Worm (Caenorhabditis elegans) whole organism, mixed stage, embryonic: ENCODE measurements around the gene set-11.
"Not testable (repeated sequence)": the region's sequence is repeated elsewhere in the genome, so short reads cannot be mapped to it uniquely, and the experiment has no call there.

ENCODE experiments used
- M03D4.4 ChIP-seq: sonication (generic microtip); optimal IDR thresholded peaks from 2 replicates; lab custom pipeline; 2017; ENCODE audit warnings: mild to moderate bottlenecking, missing genetic modification characterization, missing compliant biosample characterization
- bed-3 ChIP-seq: fragments of 200-800 bp; sonication (Bioruptor generic); optimal IDR thresholded peaks from 3 replicates; lab custom pipeline; 2018; ENCODE audit warnings: mild to moderate bottlenecking, missing genetic modification characterization, moderate library complexity, missing compliant biosample characterization
- blmp-1 ChIP-seq: fragments of 150-350 bp; optimal IDR thresholded peaks from 2 replicates; lab custom pipeline; 2014; ENCODE audit warnings: missing biosample characterization, missing genetic modification characterization
- hlh-1 ChIP-seq: fragments of 150-350 bp; optimal IDR thresholded peaks from 2 replicates; lab custom pipeline; 2014; ENCODE audit warnings: missing biosample characterization, missing genetic modification reagents, missing genetic modification characterization
- nhr-28 ChIP-seq: fragments of 150-350 bp; optimal IDR thresholded peaks from 2 replicates; lab custom pipeline; 2014; ENCODE audit warnings: missing biosample characterization, missing genetic modification characterization
- nhr-76 ChIP-seq: sonication (generic microtip); optimal IDR thresholded peaks from 2 replicates; lab custom pipeline; 2017; ENCODE audit warnings: missing biosample characterization, missing genetic modification characterization
- pha-4 ChIP-seq: fragments of 150-350 bp; optimal IDR thresholded peaks from 2 replicates; lab custom pipeline; 2018; ENCODE audit warnings: missing biosample characterization, missing genetic modification reagents, missing genetic modification characterization
- snpc-4 ChIP-seq: fragments of 150-350 bp; optimal IDR thresholded peaks from 2 replicates; lab custom pipeline; 2014; ENCODE audit warnings: missing biosample characterization, missing genetic modification characterization
- unc-62 ChIP-seq: fragments of 150-350 bp; optimal IDR thresholded peaks from 2 replicates; lab custom pipeline; 2014; ENCODE audit warnings: missing biosample characterization, missing genetic modification reagents, missing genetic modification characterization

DNA sequence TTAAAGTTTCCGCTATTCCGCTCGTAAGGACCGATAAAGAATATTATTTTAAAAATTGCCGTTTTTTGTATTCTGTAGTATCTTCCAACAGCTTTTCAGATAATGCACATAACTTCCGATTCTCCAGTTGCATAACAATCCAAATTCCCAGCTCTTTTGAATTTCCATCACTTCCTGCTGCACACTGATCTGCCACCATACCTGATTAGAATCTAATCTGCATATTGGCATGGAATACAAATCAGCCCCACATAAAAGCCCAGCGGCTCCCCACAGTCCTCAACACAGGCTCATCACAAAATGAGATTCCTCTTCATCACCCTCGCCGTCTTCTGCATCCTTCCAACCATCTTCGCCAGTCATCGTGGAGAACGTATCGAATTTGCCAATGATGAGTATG lies 3.8 kb downstream of the set-11 start, which contains the start of gene nspf-2:
- not testable (repeated sequence) for TF ChIP-seq snpc-4; blmp-1 (tag; lab: Kevin White, UChicago); pha-4 (tag; lab: Kevin White, UChicago); bed-3 (GFP tag; lab: Kevin White, UChicago); hlh-1 (tag; lab: Kevin White, UChicago); M03D4.4 (tag; lab: Kevin White, UChicago); nhr-76 (tag; lab: Kevin White, UChicago); nhr-28; unc-62 (GFP tag; lab: Kevin White, UChicago)
